Fruit fly (Drosophila melanogaster): ENCODE data around the gene SerRS.

DNA sequence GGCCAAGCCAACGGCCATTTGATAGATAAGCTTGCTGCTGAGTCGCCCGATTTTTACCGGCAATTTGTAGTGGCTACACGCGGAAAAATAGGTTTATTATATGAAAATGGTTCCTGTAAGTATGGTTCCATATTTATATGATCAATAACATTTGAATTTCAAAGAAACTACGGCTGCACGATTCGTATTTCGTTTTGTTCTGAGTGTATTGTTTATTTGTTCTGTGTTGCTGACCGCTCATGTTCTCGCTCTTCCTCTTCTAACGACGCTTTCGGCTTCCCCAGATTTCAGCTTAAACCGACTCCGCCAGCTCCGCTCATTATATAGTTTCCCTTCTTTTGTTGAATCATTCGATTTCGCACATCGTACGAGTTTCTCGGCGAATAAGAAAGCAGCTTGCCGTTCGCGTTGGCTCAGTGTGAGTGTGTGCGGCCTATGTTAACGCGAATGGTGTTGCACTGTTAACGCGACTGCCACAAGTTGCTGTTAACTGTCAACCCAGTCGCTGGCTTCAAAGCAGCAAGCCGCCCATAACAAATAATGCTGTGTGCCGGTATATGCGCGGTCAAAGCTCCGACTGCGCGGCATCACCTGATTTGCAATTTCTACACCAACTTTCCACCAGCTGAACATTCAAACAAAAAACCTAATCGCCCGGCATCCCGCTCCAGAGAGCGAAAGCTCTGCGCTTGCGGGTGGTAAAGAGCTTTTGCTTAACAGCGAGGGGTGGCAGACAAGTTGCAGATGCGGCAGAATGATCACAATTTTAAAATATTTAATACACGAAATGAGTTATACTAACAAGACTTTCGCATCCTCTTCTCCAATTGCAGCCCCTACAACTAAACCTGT, 21.8 kb upstream of the SerRS start:
- TF ChIP-seq CG5204 (GFP tag; optimal IDR thresholded peaks at IDR 0.05) (no peak), pad (GFP tag; optimal IDR thresholded peaks at IDR 0.05) (peak; percentile 37), CG12768 (GFP tag; optimal IDR thresholded peaks at IDR 0.05) (peak; percentile 71), CG14711 (tag; optimal IDR thresholded peaks at IDR 0.05) (peak; percentile 29), toe (GFP tag; optimal IDR thresholded peaks at IDR 0.05) (no peak), Clk (GFP tag; optimal IDR thresholded peaks at IDR 0.05) (no peak), kay (GFP tag; ENCODE audit: borderline replicate concordance) (peak; percentile 74), CG7045 (GFP tag; optimal IDR thresholded peaks at IDR 0.05) (peak; percentile 57)

All from whole organism, adult.